Fruit fly (Drosophila melanogaster): ENCODE measurements around the gene Ref2.

DNA sequence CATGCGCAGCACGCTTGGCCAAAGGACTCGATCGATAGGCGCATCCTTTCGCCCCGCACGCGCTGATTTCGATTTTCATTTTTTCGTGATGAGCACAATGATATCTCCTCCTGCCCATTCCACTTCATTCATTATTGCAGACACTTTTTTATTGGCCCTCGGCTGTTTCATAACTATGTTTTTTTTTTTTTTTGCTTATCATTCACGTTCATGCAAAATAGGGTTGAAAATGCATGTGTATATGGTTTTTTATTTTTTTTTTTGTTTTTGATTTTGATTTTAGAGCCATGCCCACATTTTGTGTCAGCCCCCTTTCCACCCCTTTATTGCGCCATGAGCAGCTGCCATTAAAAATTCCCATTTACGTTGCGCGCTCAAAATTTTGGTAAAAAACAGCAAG is 37.4 kb downstream of the Ref2 start:
- TF ChIP-seq Ets98B (GFP tag; IDR thresholded peaks at IDR 0.05) (no peak), gl (tag; optimal IDR thresholded peaks at IDR 0.05) (no peak), CG32121 (GFP tag; IDR thresholded peaks at IDR 0.05) (no peak), CG8159 (tag; optimal IDR thresholded peaks at IDR 0.05) (no peak), CG15710 (tag; optimal IDR thresholded peaks at IDR 0.05) (no peak), fd96Ca (GFP tag; IDR thresholded peaks at IDR 0.05) (no peak), CG14655 (GFP tag; optimal IDR thresholded peaks at IDR 0.05) (no peak), CG4496 (GFP tag; IDR thresholded peaks at IDR 0.05) (no peak), CG34367 (tag; optimal IDR thresholded peaks at IDR 0.05) (no peak), CG17806 (tag; optimal IDR thresholded peaks at IDR 0.05) (no peak), CG8301 (tag; optimal IDR thresholded peaks at IDR 0.05) (no peak)

Data from whole organism, pupa.